Worm (Caenorhabditis elegans): Measurements from ENCODE around the gene eng-1.

Gene eng-1

DNA sequence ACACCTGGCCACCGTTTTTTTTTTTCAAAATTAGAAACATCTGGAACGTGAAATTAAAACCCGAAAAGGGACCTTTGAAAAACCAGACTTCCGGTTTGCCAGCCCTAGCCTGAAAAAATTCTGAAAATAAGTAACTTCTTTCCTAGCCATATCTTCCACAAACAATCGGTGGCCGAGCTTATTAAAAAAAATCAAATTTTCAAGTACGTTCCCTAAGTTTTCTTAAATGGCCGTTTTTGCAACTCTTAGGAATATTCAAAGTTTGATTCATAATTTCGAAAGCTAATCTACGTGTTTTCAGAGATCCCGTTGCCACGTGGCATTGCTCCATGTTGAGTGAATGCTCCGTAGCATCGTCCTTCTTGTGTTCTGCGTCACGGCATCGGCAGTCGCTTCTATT is 44.7 kb downstream of the eng-1 start, which contains the start of gene R12B2.8:
R12B2.8 (plus strand) TSS at position 301 of the 400 bp plus-strand sequence.
- TF ChIP-seq dao-5 (tag; optimal IDR thresholded peaks at IDR 0.05) (no peak), him-1 (tag; optimal IDR thresholded peaks at IDR 0.05) (no peak), W03F9.2 (tag; optimal IDR thresholded peaks at IDR 0.05) (no peak)

- no peak for TF ChIP-seq dao-5 (tag; optimal IDR thresholded peaks at IDR 0.05)
- no peak for TF ChIP-seq W03F9.2 (tag; optimal IDR thresholded peaks at IDR 0.05)
- no peak for TF ChIP-seq him-1 (tag; optimal IDR thresholded peaks at IDR 0.05)
Measured at ce11 chrIII:5822816-5823215, 45.5 kb downstream of the eng-1 start.
